Worm (Caenorhabditis elegans) whole organism, young adult: ENCODE results near the gene spe-44.

Experiments
- B0019.2 ChIP-seq: fragments of 200-800 bp; sonication (Bioruptor generic); conservative IDR thresholded peaks from 2 replicates; pipeline ENCODE4 v1.3.6; 2022; ENCODE audit warnings: missing genetic modification reagents, missing genetic modification characterization, missing compliant biosample characterization
- C17E4.6 ChIP-seq: fragments of 200-800 bp; sonication (Bioruptor generic); IDR thresholded peaks from 2 replicates; pipeline ENCODE4 v1.3.6; 2022; ENCODE audit warnings: missing genetic modification reagents, missing genetic modification characterization, missing compliant biosample characterization
- F10E7.11 ChIP-seq: sonication (generic microtip); optimal IDR thresholded peaks from 2 replicates; lab custom pipeline; 2017; ENCODE audit warnings: mild to moderate bottlenecking, missing genetic modification characterization, moderate library complexity, missing compliant biosample characterization
- K11D2.4 ChIP-seq: fragments of 200-800 bp; sonication (Bioruptor generic); IDR thresholded peaks from 2 replicates; pipeline ENCODE4 v1.3.6; 2022; ENCODE audit warnings: missing genetic modification reagents, missing genetic modification characterization, missing compliant biosample characterization
- Y67H2A.10 ChIP-seq: fragments of 200-800 bp; sonication (Bioruptor generic); conservative IDR thresholded peaks from 2 replicates; pipeline ENCODE4 v1.3.6; 2022; ENCODE audit warnings: missing genetic modification reagents, missing genetic modification characterization, missing compliant biosample characterization
- aptf-2 ChIP-seq: fragments of 200-800 bp; sonication (Bioruptor generic); conservative IDR thresholded peaks from 2 replicates; pipeline ENCODE4 v1.3.6; 2022; ENCODE audit warnings: missing genetic modification reagents, missing genetic modification characterization, missing compliant biosample characterization
- bed-1 ChIP-seq: fragments of 200-800 bp; sonication (Bioruptor generic); IDR thresholded peaks from 2 replicates; pipeline ENCODE4 v1.3.6; 2022; ENCODE audit warnings: missing genetic modification reagents, missing genetic modification characterization, missing compliant biosample characterization
- cebp-2 ChIP-seq: fragments of 200-800 bp; sonication (Bioruptor generic); IDR thresholded peaks from 2 replicates; pipeline ENCODE4 v1.3.6; 2022; ENCODE audit warnings: missing genetic modification characterization, missing compliant biosample characterization
- ceh-27 ChIP-seq: fragments of 200-800 bp; sonication (Bioruptor generic); optimal IDR thresholded peaks from 2 replicates; lab custom pipeline; 2018; ENCODE audit warnings: mild to moderate bottlenecking, missing genetic modification characterization, moderate library complexity, missing compliant biosample characterization
- ceh-40 ChIP-seq: fragments of 200-800 bp; sonication (Bioruptor generic); IDR thresholded peaks from 2 replicates; pipeline ENCODE4 v1.3.6; 2022; ENCODE audit warnings: missing genetic modification characterization, missing compliant biosample characterization
- chd-7 ChIP-seq: sonication (generic microtip); optimal IDR thresholded peaks from 2 replicates; lab custom pipeline; 2016; ENCODE audit warnings: mild to moderate bottlenecking, missing genetic modification characterization, moderate library complexity, missing compliant biosample characterization
- die-1 ChIP-seq: sonication (generic microtip); optimal IDR thresholded peaks from 2 replicates; lab custom pipeline; 2016; ENCODE audit warnings: missing genotype, mild to moderate bottlenecking, missing genetic modification characterization, missing compliant biosample characterization
- dpff-1 ChIP-seq: sonication (generic microtip); optimal IDR thresholded peaks from 2 replicates; lab custom pipeline; 2017; ENCODE audit warnings: mild to moderate bottlenecking, missing genetic modification characterization, missing compliant biosample characterization
- egl-44 ChIP-seq: fragments of 200-800 bp; sonication (Bioruptor generic); IDR thresholded peaks from 2 replicates; pipeline ENCODE4 v1.3.6; 2022; ENCODE audit warnings: missing genetic modification reagents, missing genetic modification characterization, missing compliant biosample characterization
- ets-4 ChIP-seq: fragments of 200-800 bp; sonication (Bioruptor generic); optimal IDR thresholded peaks from 2 replicates; lab custom pipeline; 2018; ENCODE audit warnings: mild to moderate bottlenecking, missing genetic modification characterization, missing compliant biosample characterization
- hlh-26 ChIP-seq: fragments of 200-800 bp; sonication (Bioruptor generic); conservative IDR thresholded peaks from 2 replicates; pipeline ENCODE4 v1.3.6; 2022; ENCODE audit warnings: missing genetic modification reagents, missing genetic modification characterization, missing compliant biosample characterization
- hmg-1.2 ChIP-seq: fragments of 200-800 bp; sonication (Bioruptor generic); IDR thresholded peaks from 2 replicates; pipeline ENCODE4 v1.3.6; 2022; ENCODE audit warnings: missing genetic modification reagents, missing genetic modification characterization, missing compliant biosample characterization
- hmg-20 ChIP-seq: fragments of 200-800 bp; sonication (Bioruptor generic); IDR thresholded peaks from 2 replicates; pipeline ENCODE4 v1.3.6; 2022; ENCODE audit warnings: missing genetic modification reagents, missing genetic modification characterization, missing compliant biosample characterization
- hsf-1 ChIP-seq: fragments of 200-800 bp; sonication (Bioruptor generic); IDR thresholded peaks from 2 replicates; pipeline ENCODE4 v1.3.6; 2022; ENCODE audit warnings: missing genetic modification reagents, missing genetic modification characterization, missing compliant biosample characterization
- let-526 ChIP-seq: fragments of 200-800 bp; sonication (Bioruptor generic); IDR thresholded peaks from 2 replicates; pipeline ENCODE4 v1.3.6; 2022; ENCODE audit warnings: missing genetic modification reagents, missing genetic modification characterization, missing compliant biosample characterization
- madf-3 ChIP-seq: fragments of 200-800 bp; sonication (Bioruptor generic); IDR thresholded peaks from 2 replicates; pipeline ENCODE4 v1.3.6; 2022; ENCODE audit warnings: missing genetic modification reagents, missing genetic modification characterization, missing compliant biosample characterization
- mcd-1 ChIP-seq: fragments of 200-800 bp; sonication (Bioruptor generic); IDR thresholded peaks from 2 replicates; pipeline ENCODE4 v1.3.6; 2022; ENCODE audit warnings: missing genetic modification reagents, missing genetic modification characterization, missing compliant biosample characterization
- mes-4 ChIP-seq: sonication (generic microtip); optimal IDR thresholded peaks from 2 replicates; lab custom pipeline; 2016; ENCODE audit warnings: missing genotype, missing genetic modification characterization, missing compliant biosample characterization
- nfya-2 ChIP-seq: fragments of 200-800 bp; sonication (Bioruptor generic); IDR thresholded peaks from 2 replicates; pipeline ENCODE4 v1.3.6; 2022; ENCODE audit warnings: missing genetic modification reagents, missing genetic modification characterization, missing compliant biosample characterization
- nhr-120 ChIP-seq: fragments of 200-800 bp; sonication (Bioruptor generic); IDR thresholded peaks from 2 replicates; pipeline ENCODE4 v1.3.6; 2022; ENCODE audit warnings: missing genetic modification characterization, missing compliant biosample characterization
- nhr-27 ChIP-seq: fragments of 200-800 bp; sonication (Bioruptor generic); optimal IDR thresholded peaks from 2 replicates; lab custom pipeline; 2018; ENCODE audit warnings: mild to moderate bottlenecking, missing genetic modification characterization, moderate library complexity, missing compliant biosample characterization
- nhr-90 ChIP-seq: sonication (generic microtip); optimal IDR thresholded peaks from 2 replicates; lab custom pipeline; 2016; ENCODE audit warnings: missing genotype, mild to moderate bottlenecking, missing genetic modification characterization, missing compliant biosample characterization
- pha-4 ChIP-seq: fragments of 150-350 bp; sonication (generic microtip); optimal IDR thresholded peaks from 2 replicates; lab custom pipeline; 2014; ENCODE audit warnings: missing biosample characterization, missing genetic modification reagents, missing genetic modification characterization
- rec-8 ChIP-seq, 2 experiments: sonication (generic microtip); optimal IDR thresholded peaks; 2 replicates each; lab custom pipeline; 2016; ENCODE audit warnings: mild to moderate bottlenecking in 2 of 2, missing genetic modification characterization in 2 of 2, missing genetic modification reagents in 2 of 2, missing genotype in 2 of 2, missing biosample characterization in 1 of 2, missing compliant biosample characterization in 1 of 2, moderate library complexity in 1 of 2
- repo-1 ChIP-seq: sonication (generic microtip); optimal IDR thresholded peaks from 2 replicates; lab custom pipeline; 2017; ENCODE audit warnings: mild to moderate bottlenecking, missing genetic modification characterization, missing compliant biosample characterization
- snpc-1.1 ChIP-seq: sonication (generic microtip); optimal IDR thresholded peaks from 2 replicates; lab custom pipeline; 2017; ENCODE audit warnings: missing genetic modification characterization, mild to moderate bottlenecking, missing compliant biosample characterization, antibody characterized with exemption, moderate library complexity, missing genotype, missing genetic modification reagents; ENCODE audit not compliant: insufficient read depth
- snpc-1.3 ChIP-seq: sonication (generic microtip); optimal IDR thresholded peaks from 2 replicates; lab custom pipeline; 2017; ENCODE audit warnings: missing genetic modification characterization, mild to moderate bottlenecking, missing compliant biosample characterization, antibody characterized with exemption, moderate library complexity, missing genotype, missing genetic modification reagents; ENCODE audit not compliant: insufficient read depth
- snpc-3.4 ChIP-seq: sonication (generic microtip); optimal IDR thresholded peaks from 2 replicates; lab custom pipeline; 2017; ENCODE audit warnings: missing genetic modification characterization, mild to moderate bottlenecking, missing compliant biosample characterization, antibody characterized with exemption, moderate library complexity, missing genotype, missing genetic modification reagents
- snpc-4 ChIP-seq, 5 experiments: fragments of 150-350 bp in 1 of 5; sonication (generic microtip) in 4 of 5; optimal IDR thresholded peaks; 2 replicates each; lab custom pipeline; 2014 to 2018; ENCODE audit warnings: missing genetic modification characterization in 5 of 5, missing biosample characterization in 3 of 5, antibody characterized with exemption in 2 of 5, mild to moderate bottlenecking in 2 of 5, missing compliant biosample characterization in 2 of 5, missing genotype in 2 of 5, moderate library complexity in 2 of 5, missing genetic modification reagents in 1 of 5
- sptf-2 ChIP-seq: fragments of 200-800 bp; sonication (Bioruptor generic); optimal IDR thresholded peaks from 2 replicates; lab custom pipeline; 2018; ENCODE audit warnings: mild to moderate bottlenecking, missing genetic modification characterization, missing compliant biosample characterization
- tbx-9 ChIP-seq: sonication (generic microtip); optimal IDR thresholded peaks from 2 replicates; lab custom pipeline; 2016; ENCODE audit warnings: borderline replicate concordance, missing genetic modification characterization, inconsistent platforms, missing compliant biosample characterization
- unc-130 ChIP-seq: sonication (generic microtip); optimal IDR thresholded peaks from 2 replicates; lab custom pipeline; 2016; ENCODE audit warnings: missing genetic modification reagents, missing genetic modification characterization, missing compliant biosample characterization
- unc-62 ChIP-seq: fragments of 150-350 bp; optimal IDR thresholded peaks from 2 replicates; lab custom pipeline; 2014; ENCODE audit warnings: missing biosample characterization, missing genetic modification reagents, missing genetic modification characterization
- xnd-1 ChIP-seq: sonication (generic microtip); optimal IDR thresholded peaks from 2 replicates; lab custom pipeline; 2016; ENCODE audit warnings: missing genotype, missing genetic modification reagents, missing genetic modification characterization, missing compliant biosample characterization
- zim-3 ChIP-seq: sonication (generic microtip); optimal IDR thresholded peaks from 2 replicates; lab custom pipeline; 2017; ENCODE audit warnings: mild to moderate bottlenecking, missing genetic modification characterization, moderate library complexity, missing compliant biosample characterization
- ztf-6 ChIP-seq: fragments of 200-800 bp; sonication (Bioruptor generic); IDR thresholded peaks from 2 replicates; pipeline ENCODE4 v1.3.6; 2022; ENCODE audit warnings: missing genetic modification reagents, missing genetic modification characterization, missing compliant biosample characterization

The spe-44 gene

DNA sequence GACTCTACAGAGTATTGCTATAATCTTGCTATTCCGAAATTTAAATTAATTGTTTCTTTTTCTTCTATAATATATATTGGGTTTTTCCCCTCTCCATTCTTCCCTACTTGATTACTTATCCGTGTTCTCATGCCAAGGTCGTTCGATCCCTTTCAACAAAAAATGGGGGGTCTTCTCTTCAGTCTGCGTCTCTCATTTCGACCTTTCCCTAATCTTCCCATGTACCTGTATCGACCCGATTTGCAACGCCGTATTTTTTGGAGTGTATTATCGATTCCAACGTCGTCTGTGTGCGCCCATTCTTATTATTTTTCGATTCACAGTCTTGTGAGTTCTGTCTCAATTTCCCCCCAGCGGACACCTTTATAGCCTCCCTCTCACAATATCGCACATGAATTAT, 13.7 kb upstream of the spe-44 start:
- TF ChIP-seq hmg-1.2 (GFP tag; lab: Robert Waterston, UW) (peak; percentile 41; the same call in 1 of the 2 replicates), snpc-4 (GFP tag; optimal IDR thresholded peaks at IDR 0.05; lab: Kevin White, UChicago) (no peak), snpc-4 (tag; optimal IDR thresholded peaks at IDR 0.05; lab: Kevin White, UChicago) (no peak), aptf-2 (GFP tag; lab: Robert Waterston, UW) (0 out of 2 replicates have a peak, but pooled peaks have one; percentile 60)

DNA sequence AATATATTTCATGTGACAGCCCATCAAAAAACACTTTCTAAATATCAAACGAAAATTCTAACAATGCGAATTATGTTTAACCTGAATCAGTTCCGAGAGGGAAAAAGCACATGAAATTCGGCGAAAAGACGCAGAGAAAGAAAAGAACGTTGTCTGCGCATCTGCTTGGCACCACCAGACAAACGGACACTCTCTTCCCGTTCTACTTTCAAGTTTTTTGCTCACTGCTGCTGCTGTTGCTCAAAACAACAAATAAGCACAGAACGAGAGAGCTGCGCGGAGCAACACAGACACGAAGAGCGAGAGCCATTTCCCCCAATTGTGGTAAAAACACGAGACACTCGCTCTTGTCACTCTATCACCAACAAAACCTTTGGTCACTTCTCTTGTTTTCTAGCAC, 10.8 kb upstream of the spe-44 start:
- TF ChIP-seq F10E7.11 (tag; lab: Kevin White, UChicago) (no peak), egl-44 (no peak), snpc-1.1 (tag; lab: Kevin White, UChicago) (no peak), snpc-4 (GFP tag; optimal IDR thresholded peaks at IDR 0.05; lab: Kevin White, UChicago) (no peak), snpc-4 (tag; optimal IDR thresholded peaks at IDR 0.05; lab: Kevin White, UChicago) (no peak), mes-4 (tag; lab: Kevin White, UChicago) (no peak), B0019.2 (no peak), nhr-27 (tag; lab: Kevin White, UChicago) (no peak)

DNA sequence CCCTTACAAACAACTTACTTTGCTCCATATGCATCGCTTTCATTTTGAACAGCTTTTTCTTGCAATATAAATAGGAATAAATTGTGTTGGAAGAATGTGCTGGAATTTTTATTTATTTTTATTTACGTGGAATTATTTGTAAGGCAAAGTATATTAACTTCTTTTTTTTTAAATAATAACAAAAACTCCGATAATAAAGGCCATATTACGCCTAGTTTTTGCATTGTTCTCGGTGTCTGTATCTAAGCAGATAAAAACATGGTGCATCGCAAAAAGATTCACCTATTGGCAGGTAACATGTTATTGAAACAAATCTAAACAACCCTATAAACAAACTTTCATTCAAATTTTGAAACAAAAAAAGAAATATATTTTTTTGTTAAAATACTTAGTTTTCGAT, 9.4 kb upstream of the spe-44 start, which contains the start of gene C25G4.8:
Gene C25G4.8 (minus strand): TSS at position 101 of the 400 bp plus-strand sequence.
- TF ChIP-seq xnd-1 (tag; lab: Kevin White, UChicago) (no peak), tbx-9 (tag; lab: Kevin White, UChicago) (no peak), rec-8 (tag; optimal IDR thresholded peaks at IDR 0.05; lab: Kevin White, UChicago) (no peak), ztf-6 (GFP tag; lab: Robert Waterston, UW) (no peak)

DNA sequence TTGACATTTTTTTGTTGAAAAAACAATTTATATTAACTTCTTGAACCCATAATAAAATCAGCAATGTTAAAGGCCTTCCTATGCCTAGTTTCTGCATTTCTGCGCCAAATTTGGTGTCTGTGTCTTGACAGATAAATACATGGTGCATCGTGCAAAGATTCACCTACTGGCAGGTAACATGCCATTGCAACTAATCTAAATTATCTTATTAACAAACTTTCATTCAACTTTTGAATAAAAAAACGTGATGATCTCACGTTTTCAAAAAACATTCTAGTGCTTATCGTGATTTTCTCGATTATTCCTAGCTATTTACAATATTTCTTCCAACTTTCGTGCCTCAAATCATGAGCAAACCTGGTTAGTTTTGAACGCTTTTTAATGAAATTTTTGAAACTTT, 2.6 kb upstream of the spe-44 start, which contains the start of gene C25G4.7:
Gene C25G4.7 (plus strand): TSS at position 301 of the 400 bp plus-strand sequence.
- TF ChIP-seq repo-1 (tag; lab: Kevin White, UChicago) (no peak), hsf-1 (no peak), nfya-2 (GFP tag; lab: Robert Waterston, UW) (no peak), zim-3 (tag; lab: Kevin White, UChicago) (no peak), C17E4.6 (GFP tag; lab: Robert Waterston, UW) (no peak), ceh-40 (GFP tag; lab: Robert Waterston, UW) (no peak), die-1 (tag; lab: Kevin White, UChicago) (no peak), cebp-2 (GFP tag; lab: Robert Waterston, UW) (no peak), snpc-3.4 (tag; lab: Kevin White, UChicago) (no peak), nhr-120 (GFP tag; lab: Robert Waterston, UW) (no peak), snpc-1.3 (no peak), pha-4 (tag; lab: Kevin White, UChicago) (no peak), chd-7 (tag; lab: Kevin White, UChicago) (no peak), ets-4 (GFP tag; lab: Kevin White, UChicago) (no peak), B0019.2 (no peak), Y67H2A.10 (GFP tag; lab: Robert Waterston, UW) (no peak), bed-1 (GFP tag; lab: Robert Waterston, UW) (no peak)

ce11 chrIV:12454750-12455149, 735 bp upstream of the spe-44 start, which contains the start of gene smz-1:
Gene smz-1, plus strand, starts transcription at chrIV:12455050.
- TF ChIP-seq K11D2.4 (GFP tag; lab: Robert Waterston, UW) = no peak
- TF ChIP-seq sptf-2 = no peak
- TF ChIP-seq hmg-20 (GFP tag; lab: Robert Waterston, UW) = no peak
- no peak for TF ChIP-seq let-526 (GFP tag; lab: Robert Waterston, UW)
- no peak for TF ChIP-seq unc-130
- no peak for TF ChIP-seq mcd-1 (GFP tag; lab: Robert Waterston, UW)
- no peak for TF ChIP-seq nhr-90 (tag; lab: Kevin White, UChicago)
- TF ChIP-seq madf-3 (GFP tag; lab: Robert Waterston, UW) = no peak
- TF ChIP-seq repo-1 (tag; lab: Kevin White, UChicago) = no peak
- TF ChIP-seq dpff-1 = no peak
- TF ChIP-seq ceh-27 (GFP tag; lab: Kevin White, UChicago) = no peak
- no peak for TF ChIP-seq hlh-26 (GFP tag; lab: Robert Waterston, UW)
- TF ChIP-seq unc-62 (GFP tag; lab: Kevin White, UChicago) = no peak
- TF ChIP-seq ets-4 (GFP tag; lab: Kevin White, UChicago) = no peak
